Worm (Caenorhabditis elegans) whole organism, L4 larva: ENCODE data around the gene T13C5.6.
A peak's percentile ranks its signal among the peaks of the same experiment; 100 is the strongest.

Experiments
- D1046.2 ChIP-seq: fragments of 200-800 bp; sonication (Bioruptor generic); IDR thresholded peaks from 2 replicates; pipeline ENCODE4 v1.3.6; 2022; ENCODE audit warnings: missing genetic modification characterization, missing compliant biosample characterization
- F26F4.8 ChIP-seq: fragments of 200-800 bp; sonication (Bioruptor generic); conservative IDR thresholded peaks from 2 replicates; pipeline ENCODE4 v1.3.6; 2022; ENCODE audit warnings: missing genetic modification characterization, missing compliant biosample characterization
- F37D6.2 ChIP-seq: sonication (generic microtip); optimal IDR thresholded peaks from 2 replicates; lab custom pipeline; 2016; ENCODE audit warnings: mild to moderate bottlenecking, missing genetic modification characterization, missing compliant biosample characterization
- T26A8.4 ChIP-seq: fragments of 200-800 bp; sonication (Bioruptor generic); IDR thresholded peaks from 2 replicates; pipeline ENCODE4 v1.3.6; 2022; ENCODE audit warnings: missing genetic modification characterization, missing compliant biosample characterization
- Y105C5A.15 ChIP-seq: fragments of 200-800 bp; sonication (Bioruptor generic); IDR thresholded peaks from 2 replicates; pipeline ENCODE4 v1.3.6; 2022; ENCODE audit warnings: missing genetic modification characterization, missing compliant biosample characterization
- Y48G9A.11 ChIP-seq: fragments of 200-800 bp; sonication (Bioruptor generic); IDR thresholded peaks from 2 replicates; pipeline ENCODE4 v1.3.6; 2022; ENCODE audit warnings: missing genetic modification reagents, missing genetic modification characterization, missing compliant biosample characterization
- Y5F2A.4 ChIP-seq: fragments of 200-800 bp; sonication (Bioruptor generic); optimal IDR thresholded peaks from 2 replicates; lab custom pipeline; 2018; ENCODE audit warnings: mild to moderate bottlenecking, missing genetic modification characterization, missing compliant biosample characterization
- aha-1 ChIP-seq: fragments of 150-350 bp; peaks from one replicate; lab custom pipeline; 2014; ENCODE audit warnings: missing biosample characterization, missing genetic modification characterization
- ama-1 ChIP-seq: fragments of 150-350 bp; optimal IDR thresholded peaks from 2 replicates; lab custom pipeline; 2014; ENCODE audit warnings: inconsistent platforms, mixed read lengths
- ceh-28 ChIP-seq: fragments of 150-350 bp; optimal IDR thresholded peaks from 2 replicates; lab custom pipeline; 2014; ENCODE audit warnings: missing biosample characterization, missing genetic modification reagents, missing genetic modification characterization
- ceh-44 ChIP-seq: fragments of 200-800 bp; sonication (Bioruptor generic); IDR thresholded peaks from 2 replicates; pipeline ENCODE4 v1.3.6; 2022; ENCODE audit warnings: missing genetic modification reagents, missing genetic modification characterization, missing compliant biosample characterization
- ctbp-1 ChIP-seq: fragments of 200-800 bp; sonication (Bioruptor generic); IDR thresholded peaks from 2 replicates; pipeline ENCODE4 v1.3.6; 2022; ENCODE audit warnings: missing genetic modification reagents, missing genetic modification characterization, missing compliant biosample characterization
- dmd-6 ChIP-seq: fragments of 200-800 bp; sonication (Bioruptor generic); IDR thresholded peaks from 2 replicates; pipeline ENCODE4 v1.3.6; 2022; ENCODE audit warnings: missing genetic modification reagents, missing genetic modification characterization, missing compliant biosample characterization
- dmd-8 ChIP-seq: fragments of 200-800 bp; sonication (Bioruptor generic); IDR thresholded peaks from 2 replicates; pipeline ENCODE4 v1.3.6; 2022; ENCODE audit warnings: missing genetic modification characterization, missing compliant biosample characterization
- duxl-1 ChIP-seq: sonication (generic microtip); optimal IDR thresholded peaks from 2 replicates; lab custom pipeline; 2016; ENCODE audit warnings: mild to moderate bottlenecking, missing genetic modification characterization, moderate library complexity, missing compliant biosample characterization; ENCODE audit not compliant: poor library complexity
- dve-1 ChIP-seq: sonication (generic microtip); optimal IDR thresholded peaks from 2 replicates; lab custom pipeline; 2017; ENCODE audit warnings: antibody characterized with exemption, mild to moderate bottlenecking, missing genetic modification characterization, missing compliant biosample characterization; ENCODE audit not compliant: insufficient read depth
- fkh-10 ChIP-seq: fragments of 150-350 bp; optimal IDR thresholded peaks from 2 replicates; lab custom pipeline; 2014; ENCODE audit warnings: missing biosample characterization, missing genetic modification reagents, missing genetic modification characterization
- hlh-11 ChIP-seq: fragments of 200-800 bp; sonication (Bioruptor generic); optimal IDR thresholded peaks from 2 replicates; lab custom pipeline; 2018; ENCODE audit warnings: mild to moderate bottlenecking, missing genetic modification characterization, missing compliant biosample characterization
- hlh-30 ChIP-seq: sonication (generic microtip); optimal IDR thresholded peaks from 2 replicates; lab custom pipeline; 2017; ENCODE audit warnings: antibody characterized with exemption, mild to moderate bottlenecking, missing genetic modification characterization, missing compliant biosample characterization; ENCODE audit not compliant: insufficient read depth
- hmg-1.1 ChIP-seq: fragments of 200-800 bp; sonication (Bioruptor generic); IDR thresholded peaks from 2 replicates; pipeline ENCODE4 v1.3.6; 2022; ENCODE audit warnings: missing genetic modification reagents, missing genetic modification characterization, missing compliant biosample characterization
- jun-1 ChIP-seq: fragments of 150-350 bp; optimal IDR thresholded peaks from 2 replicates; lab custom pipeline; 2014; ENCODE audit warnings: missing biosample characterization, missing genetic modification reagents, missing genetic modification characterization
- lin-1 ChIP-seq: fragments of 200-800 bp; sonication (Bioruptor generic); IDR thresholded peaks from 2 replicates; pipeline ENCODE4 v1.3.6; 2022; ENCODE audit warnings: missing genetic modification reagents, missing genetic modification characterization, missing compliant biosample characterization
- lin-29 ChIP-seq: fragments of 200-800 bp; sonication (Bioruptor generic); IDR thresholded peaks from 2 replicates; pipeline ENCODE4 v1.3.6; 2022; ENCODE audit warnings: missing genetic modification reagents, missing genetic modification characterization, missing compliant biosample characterization
- lin-38 ChIP-seq: fragments of 200-800 bp; sonication (Bioruptor generic); IDR thresholded peaks from 2 replicates; pipeline ENCODE4 v1.3.6; 2022; ENCODE audit warnings: missing genetic modification reagents, missing genetic modification characterization, missing compliant biosample characterization
- lir-3 ChIP-seq: sonication (generic microtip); optimal IDR thresholded peaks from 2 replicates; lab custom pipeline; 2016; ENCODE audit warnings: mild to moderate bottlenecking, missing genetic modification characterization, missing compliant biosample characterization
- madf-9 ChIP-seq: fragments of 200-800 bp; sonication (Bioruptor generic); conservative IDR thresholded peaks from 2 replicates; pipeline ENCODE4 v1.3.6; 2022; ENCODE audit warnings: missing genetic modification reagents, missing genetic modification characterization, missing compliant biosample characterization
- mdl-1 ChIP-seq, 2 experiments: fragments of 150-350 bp in 1 of 2; sonication (generic microtip) in 1 of 2; optimal IDR thresholded peaks; 2 replicates each; lab custom pipeline; 2014 to 2017; ENCODE audit warnings: missing biosample characterization in 2 of 2, missing genetic modification characterization in 2 of 2
- mdt-29 ChIP-seq: fragments of 200-800 bp; sonication (Bioruptor generic); IDR thresholded peaks from 2 replicates; pipeline ENCODE4 v1.3.6; 2022; ENCODE audit warnings: missing genetic modification reagents, missing genetic modification characterization, missing compliant biosample characterization
- nhr-10 ChIP-seq: fragments of 150-350 bp; optimal IDR thresholded peaks from 2 replicates; lab custom pipeline; 2014; ENCODE audit warnings: missing biosample characterization, missing genetic modification characterization
- nhr-102 ChIP-seq: sonication (generic microtip); optimal IDR thresholded peaks from 2 replicates; lab custom pipeline; 2016; ENCODE audit warnings: mild to moderate bottlenecking, missing genetic modification characterization, moderate library complexity, missing compliant biosample characterization
- nhr-11 ChIP-seq: fragments of 150-350 bp; optimal IDR thresholded peaks from 2 replicates; lab custom pipeline; 2014; ENCODE audit warnings: missing biosample characterization, missing genetic modification characterization
- nhr-25 ChIP-seq: sonication (generic microtip); optimal IDR thresholded peaks from 2 replicates; lab custom pipeline; 2017; ENCODE audit warnings: missing genetic modification characterization, mild to moderate bottlenecking, missing compliant biosample characterization, antibody characterized with exemption, moderate library complexity, borderline replicate concordance; ENCODE audit not compliant: insufficient read depth
- nhr-41 ChIP-seq: fragments of 200-800 bp; sonication (Bioruptor generic); IDR thresholded peaks from 2 replicates; pipeline ENCODE4 v1.3.6; 2022; ENCODE audit warnings: missing genetic modification reagents, missing genetic modification characterization, missing compliant biosample characterization
- nhr-42 ChIP-seq: fragments of 200-800 bp; sonication (Bioruptor generic); IDR thresholded peaks from 2 replicates; pipeline ENCODE4 v1.3.6; 2022; ENCODE audit warnings: missing genetic modification characterization, missing compliant biosample characterization
- nhr-48 ChIP-seq: sonication (generic microtip); optimal IDR thresholded peaks from 2 replicates; lab custom pipeline; 2016; ENCODE audit warnings: mild to moderate bottlenecking, missing genetic modification characterization, missing compliant biosample characterization
- nhr-76 ChIP-seq: fragments of 150-350 bp; optimal IDR thresholded peaks from 2 replicates; lab custom pipeline; 2014; ENCODE audit warnings: missing biosample characterization, missing genetic modification characterization
- pqm-1 ChIP-seq: sonication (generic microtip); optimal IDR thresholded peaks from 2 replicates; lab custom pipeline; 2017; ENCODE audit warnings: missing biosample characterization, missing genetic modification characterization
- rbr-2 ChIP-seq: sonication (generic microtip); optimal IDR thresholded peaks from 2 replicates; lab custom pipeline; 2016; ENCODE audit warnings: missing genotype, missing genetic modification characterization, missing compliant biosample characterization
- spr-1 ChIP-seq: sonication (generic microtip); optimal IDR thresholded peaks from 2 replicates; lab custom pipeline; 2016; ENCODE audit warnings: mild to moderate bottlenecking, missing genetic modification characterization, missing compliant biosample characterization
- spr-3 ChIP-seq: fragments of 200-800 bp; sonication (Bioruptor generic); optimal IDR thresholded peaks from 2 replicates; lab custom pipeline; 2018; ENCODE audit warnings: mild to moderate bottlenecking, missing genetic modification characterization, missing compliant biosample characterization
- tag-97 ChIP-seq: fragments of 200-800 bp; sonication (Bioruptor generic); IDR thresholded peaks from 2 replicates; pipeline ENCODE4 v1.3.6; 2022; ENCODE audit warnings: missing genetic modification characterization, missing compliant biosample characterization
- tra-1 ChIP-seq: fragments of 200-800 bp; sonication (Bioruptor generic); IDR thresholded peaks from 2 replicates; pipeline ENCODE4 v1.3.6; 2022; ENCODE audit warnings: missing genetic modification reagents, missing genetic modification characterization, missing compliant biosample characterization
- unc-130 ChIP-seq: sonication (generic microtip); optimal IDR thresholded peaks from 2 replicates; lab custom pipeline; 2016; ENCODE audit warnings: missing genetic modification reagents, missing genetic modification characterization, missing compliant biosample characterization
- unc-62 ChIP-seq, 3 experiments: fragments of 150-350 bp in 1 of 3; sonication (generic microtip); optimal IDR thresholded peaks in 2 of 3; peaks in 1 of 3; 1 replicate in 1 of 3; 2 replicates in 2 of 3; lab custom pipeline; 2014 to 2017; ENCODE audit warnings: missing biosample characterization in 3 of 3, missing genetic modification characterization in 3 of 3, missing genetic modification reagents in 3 of 3, missing genotype in 1 of 3
- zag-1 ChIP-seq: fragments of 150-350 bp; optimal IDR thresholded peaks from 2 replicates; lab custom pipeline; 2014; ENCODE audit warnings: missing biosample characterization, missing genetic modification characterization
- zip-11 ChIP-seq: fragments of 200-800 bp; sonication (Bioruptor generic); IDR thresholded peaks from 2 replicates; pipeline ENCODE4 v1.3.6; 2022; ENCODE audit warnings: missing genetic modification characterization, missing compliant biosample characterization

The T13C5.6 gene

DNA sequence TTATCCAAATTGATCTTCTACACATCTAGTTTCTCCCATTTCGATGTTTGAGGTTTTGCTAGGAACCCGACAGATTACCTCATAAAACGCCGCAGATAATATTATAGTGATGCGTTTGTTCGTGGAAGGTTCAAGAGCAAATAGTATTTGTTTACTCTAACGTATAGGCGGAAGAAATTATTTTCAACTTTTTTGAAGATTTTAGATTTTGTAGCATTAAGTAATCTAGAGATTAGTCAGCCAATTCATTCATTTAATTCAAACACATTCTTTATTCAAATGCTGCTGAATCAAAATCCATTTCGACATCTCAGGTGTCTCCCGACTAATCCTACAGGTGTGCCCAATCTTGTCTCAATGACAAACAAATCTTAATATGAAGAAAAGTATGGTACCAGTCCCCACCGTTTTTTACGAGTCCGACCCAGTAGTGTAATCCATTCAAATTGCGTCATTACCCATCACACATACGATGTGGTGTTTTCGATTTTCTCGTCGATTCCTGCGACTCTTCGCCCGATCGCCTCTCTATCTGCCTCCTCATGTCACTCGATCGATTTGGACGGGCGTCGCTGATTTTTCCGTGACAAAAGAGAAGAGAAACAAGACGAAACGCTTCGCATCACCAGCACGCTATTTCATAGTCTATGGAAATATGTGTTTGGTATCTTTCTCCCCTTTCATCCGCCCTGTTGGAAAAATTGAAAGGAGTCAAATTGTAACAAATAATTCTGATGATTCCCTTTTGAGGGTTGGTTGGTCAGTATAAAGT is 46.6 kb upstream of the T13C5.6 start (continued):
- TF ChIP-seq mdt-29 (GFP tag; lab: Robert Waterston, UW) (peak; percentile 65), nhr-10 (tag; lab: Kevin White, UChicago) (peak; percentile 7), F37D6.2 (tag; lab: Kevin White, UChicago) (no peak), dve-1 (peak; percentile 53), Y48G9A.11 (GFP tag; lab: Robert Waterston, UW) (0 out of 2 replicates have a peak, but pooled peaks have one; percentile 28), mdl-1 (tag; optimal IDR thresholded peaks at IDR 0.05; lab: Kevin White, UChicago) (peak in 1 of 2 experiments; percentile 62), F26F4.8 (GFP tag; lab: Robert Waterston, UW) (no peak), ceh-44 (no peak), duxl-1 (tag; lab: Kevin White, UChicago) (peak; percentile 79), nhr-11 (peak; percentile 48), ctbp-1 (GFP tag; lab: Robert Waterston, UW) (0 out of 2 replicates have a peak, but pooled peaks have one; percentile 27), hlh-11 (tag; lab: Kevin White, UChicago) (peak; percentile 86), aha-1 (tag; lab: Kevin White, UChicago) (peak; percentile 95), pqm-1 (no peak), hmg-1.1 (GFP tag; lab: Robert Waterston, UW) (0 out of 2 replicates have a peak, but pooled peaks have one; percentile 46), spr-3 (GFP tag; lab: Kevin White, UChicago) (peak; percentile 43), nhr-25 (tag; lab: Kevin White, UChicago) (peak; percentile 54), lin-29 (no peak), unc-130 (GFP tag; lab: Kevin White, UChicago) (no peak), zag-1 (tag; lab: Kevin White, UChicago) (no peak), ceh-28 (peak; percentile 66), ama-1 (peak; percentile 73), Y5F2A.4 (GFP tag; lab: Kevin White, UChicago) (no peak), zip-11 (no peak), lin-1 (GFP tag; lab: Robert Waterston, UW) (no peak), nhr-76 (peak; percentile 42), dmd-6 (GFP tag; lab: Robert Waterston, UW) (peak; percentile 62), T26A8.4 (peak; percentile 85), tag-97 (no peak), rbr-2 (tag; lab: Kevin White, UChicago) (peak; percentile 62), nhr-48 (tag; lab: Kevin White, UChicago) (peak; percentile 1), spr-1 (tag; lab: Kevin White, UChicago) (peak; percentile 32), nhr-102 (tag; lab: Kevin White, UChicago) (peak; percentile 73), Y105C5A.15 (GFP tag; lab: Robert Waterston, UW) (no peak), hlh-30 (tag; lab: Kevin White, UChicago) (peak; percentile 78), nhr-41 (GFP tag; lab: Robert Waterston, UW) (no peak), jun-1 (tag; lab: Kevin White, UChicago) (peak; percentile 25), madf-9 (GFP tag; lab: Robert Waterston, UW) (0 out of 2 replicates have a peak, but pooled peaks have one; percentile 14), lir-3 (tag; lab: Kevin White, UChicago) (peak; percentile 23), lin-38 (GFP tag; lab: Robert Waterston, UW) (peak; percentile 25), nhr-42 (GFP tag; lab: Robert Waterston, UW) (peak; percentile 30; the same call in 1 of the 2 replicates), tra-1 (GFP tag; lab: Robert Waterston, UW) (peak; percentile 53; the same call in 1 of the 2 replicates), D1046.2 (GFP tag; lab: Robert Waterston, UW) (no peak), fkh-10 (GFP tag; lab: Kevin White, UChicago) (no peak), unc-62 (GFP tag; optimal IDR thresholded peaks at IDR 0.05 in 1 of 2; lab: Kevin White, UChicago) (peak in 1 of 2 experiments; percentile 83), unc-62 (tag; optimal IDR thresholded peaks at IDR 0.05; lab: Kevin White, UChicago) (no peak), dmd-8 (GFP tag; lab: Robert Waterston, UW) (0 out of 2 replicates have a peak, but pooled peaks have one; percentile 16)
